Worm (Caenorhabditis elegans): ENCODE data around the gene srg-66.

Gene srg-66

ce11 chrV:5502701-5503100 lies 20.5 kb upstream of the srg-66 start (continued):
- TF ChIP-seq nfya-1 (tag; optimal IDR thresholded peaks at IDR 0.05; ENCODE audit: borderline replicate concordance, insufficient read depth) (no peak), ceh-100 (GFP tag; IDR thresholded peaks at IDR 0.05) (no peak), let-526 (GFP tag; IDR thresholded peaks at IDR 0.05) (no peak), D2030.7 (GFP tag; IDR thresholded peaks at IDR 0.05) (no peak), Y67H2A.10 (GFP tag; conservative IDR thresholded peaks at IDR 0.05) (no peak), F37B4.10 (GFP tag; IDR thresholded peaks at IDR 0.05) (no peak), lin-26 (GFP tag; IDR thresholded peaks at IDR 0.05) (peak; percentile 46; the same call in 1 of the 2 replicates), ceh-27 (GFP tag; optimal IDR thresholded peaks at IDR 0.05) (no peak), pbrm-1 (GFP tag; IDR thresholded peaks at IDR 0.05) (peak; percentile 23; the same call in 1 of the 2 replicates)

- TF ChIP-seq lir-1 (GFP tag; conservative IDR thresholded peaks at IDR 0.05) (no peak), Y56A3A.18 (GFP tag; IDR thresholded peaks at IDR 0.05) (no peak), ama-1 (optimal IDR thresholded peaks at IDR 0.05) (no peak), ama-1 (GFP tag; optimal IDR thresholded peaks at IDR 0.05) (no peak), sptf-2 (GFP tag; optimal IDR thresholded peaks at IDR 0.05) (no peak), aptf-2 (GFP tag; conservative IDR thresholded peaks at IDR 0.05) (no peak), lag-1 (GFP tag; IDR thresholded peaks at IDR 0.05) (no peak), F57A8.1 (GFP tag; optimal IDR thresholded peaks at IDR 0.05) (no peak), snpc-3.4 (tag; optimal IDR thresholded peaks at IDR 0.05) (no peak), ceh-91 (GFP tag; IDR thresholded peaks at IDR 0.05) (no peak), lsy-27 (tag; optimal IDR thresholded peaks at IDR 0.05; ENCODE audit: borderline replicate concordance, insufficient read depth) (no peak), somi-1 (GFP tag; optimal IDR thresholded peaks at IDR 0.05) (no peak), mes-4 (tag; optimal IDR thresholded peaks at IDR 0.05) (no peak), akir-1 (GFP tag; optimal IDR thresholded peaks at IDR 0.05) (no peak), F49E8.2 (tag; optimal IDR thresholded peaks at IDR 0.05; ENCODE audit: insufficient read depth) (no peak), Y67H2A.10 (GFP tag; conservative IDR thresholded peaks at IDR 0.05) (no peak), zfh-2 (GFP tag; conservative IDR thresholded peaks at IDR 0.05) (no peak), attf-5 (GFP tag; optimal IDR thresholded peaks at IDR 0.05) (no peak)
These were observed 17.3 kb upstream of the srg-66 start for ce11 chrV:5499475-5499874.

ce11 chrV:5493447-5493846 lies 11.2 kb upstream of the srg-66 start, which contains the start of gene T05C3.2:
T05C3.2 (plus strand) TSS chrV:5493747.
- TF ChIP-seq B0336.3 (GFP tag; IDR thresholded peaks at IDR 0.05) (no peak), Y95B8A.8 (GFP tag; IDR thresholded peaks at IDR 0.05) (no peak), nhr-27 (tag; optimal IDR thresholded peaks at IDR 0.05) (no peak), C17E4.6 (GFP tag; IDR thresholded peaks at IDR 0.05) (no peak)

DNA sequence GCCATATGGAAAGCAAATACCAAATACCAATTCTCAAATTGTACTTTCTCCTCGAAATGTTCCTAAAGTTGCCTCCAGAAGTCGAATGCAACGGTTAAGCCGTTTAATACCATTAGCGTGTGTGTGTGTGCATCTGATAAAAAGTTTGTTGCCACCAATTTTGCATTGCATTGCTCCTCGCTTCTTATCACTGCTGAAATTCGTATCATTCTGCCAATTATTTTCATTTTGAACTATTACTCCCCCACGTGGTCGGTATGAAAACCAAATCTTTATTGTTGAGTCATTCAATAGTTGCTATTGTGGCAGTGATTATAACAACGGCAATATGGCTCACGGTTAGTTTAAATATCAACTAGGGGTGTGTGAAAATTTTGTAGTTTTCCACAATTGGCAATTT lies 8.0 kb upstream of the srg-66 start, which contains the start of gene T05C3.6:
Gene T05C3.6 (plus strand): TSS at position 241 of the 400 bp plus-strand sequence.
- peak; percentile 88 for TF ChIP-seq nhr-80 (tag; optimal IDR thresholded peaks at IDR 0.05)
- no peak for TF ChIP-seq ceh-100 (GFP tag; IDR thresholded peaks at IDR 0.05)

ce11 chrV:5488766-5489165 lies 6.6 kb upstream of the srg-66 start, which contains the start of gene grl-18:
grl-18 (minus strand) TSS chrV:5488866.
- TF ChIP-seq ets-4 (GFP tag; optimal IDR thresholded peaks at IDR 0.05) = no peak
- no peak for TF ChIP-seq Y53G8AR.9 (GFP tag; conservative IDR thresholded peaks at IDR 0.05)
- TF ChIP-seq ztf-3 (GFP tag; optimal IDR thresholded peaks at IDR 0.05) = no peak
- TF ChIP-seq hrde-1 (tag; optimal IDR thresholded peaks at IDR 0.05; ENCODE audit: borderline replicate concordance) = no peak
- no peak for TF ChIP-seq lin-54 (GFP tag; optimal IDR thresholded peaks at IDR 0.05)

Data from whole organism, young adult.